Worm (Caenorhabditis elegans): ENCODE data around the gene F54F7.3.

DNA sequence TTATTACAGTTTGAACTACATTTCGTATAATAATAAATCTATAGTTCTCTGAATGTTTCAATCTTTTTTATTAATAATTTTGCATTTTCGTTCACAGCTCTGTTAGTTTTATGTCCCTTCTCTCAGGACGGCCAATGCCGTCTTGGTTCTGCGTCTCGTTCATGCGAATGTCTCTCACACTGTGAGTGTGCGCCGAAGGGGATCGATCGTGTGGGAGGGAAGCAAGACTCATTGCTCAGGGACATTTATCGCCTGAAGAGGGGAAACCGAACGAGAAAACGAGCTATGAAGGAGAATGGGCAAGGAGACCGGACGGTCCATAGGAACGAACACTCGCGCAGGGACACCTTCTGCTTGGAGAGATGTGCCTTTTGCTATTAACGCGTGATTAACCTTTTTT, 49.0 kb upstream of the F54F7.3 start:
- TF ChIP-seq nhr-237 (tag; optimal IDR thresholded peaks at IDR 0.05), result no peak
- TF ChIP-seq elt-3 (tag; optimal IDR thresholded peaks at IDR 0.05), result no peak
- TF ChIP-seq nhr-47 (tag; optimal IDR thresholded peaks at IDR 0.05), result peak; percentile 41
- no peak for TF ChIP-seq ces-1 (GFP tag; optimal IDR thresholded peaks at IDR 0.05)
- no peak for TF ChIP-seq aha-1 (tag; optimal IDR thresholded peaks at IDR 0.05)
- no peak for TF ChIP-seq aly-2 (tag; optimal IDR thresholded peaks at IDR 0.05)
- no peak for TF ChIP-seq mep-1 (tag; optimal IDR thresholded peaks at IDR 0.05)
- no peak for TF ChIP-seq lir-3 (tag; optimal IDR thresholded peaks at IDR 0.05; ENCODE audit: poor library complexity)
- TF ChIP-seq lin-39 (tag; optimal IDR thresholded peaks at IDR 0.05), result no peak
- no peak for TF ChIP-seq ama-1 (optimal IDR thresholded peaks at IDR 0.05)
- no peak for TF ChIP-seq elt-2 (tag; optimal IDR thresholded peaks at IDR 0.05)
- TF ChIP-seq nhr-77 (tag; optimal IDR thresholded peaks at IDR 0.05), result no peak

Data from whole organism, L1 larva.